Fruit fly (Drosophila melanogaster): ENCODE data around the gene CCT2.

The CCT2 gene

DNA sequence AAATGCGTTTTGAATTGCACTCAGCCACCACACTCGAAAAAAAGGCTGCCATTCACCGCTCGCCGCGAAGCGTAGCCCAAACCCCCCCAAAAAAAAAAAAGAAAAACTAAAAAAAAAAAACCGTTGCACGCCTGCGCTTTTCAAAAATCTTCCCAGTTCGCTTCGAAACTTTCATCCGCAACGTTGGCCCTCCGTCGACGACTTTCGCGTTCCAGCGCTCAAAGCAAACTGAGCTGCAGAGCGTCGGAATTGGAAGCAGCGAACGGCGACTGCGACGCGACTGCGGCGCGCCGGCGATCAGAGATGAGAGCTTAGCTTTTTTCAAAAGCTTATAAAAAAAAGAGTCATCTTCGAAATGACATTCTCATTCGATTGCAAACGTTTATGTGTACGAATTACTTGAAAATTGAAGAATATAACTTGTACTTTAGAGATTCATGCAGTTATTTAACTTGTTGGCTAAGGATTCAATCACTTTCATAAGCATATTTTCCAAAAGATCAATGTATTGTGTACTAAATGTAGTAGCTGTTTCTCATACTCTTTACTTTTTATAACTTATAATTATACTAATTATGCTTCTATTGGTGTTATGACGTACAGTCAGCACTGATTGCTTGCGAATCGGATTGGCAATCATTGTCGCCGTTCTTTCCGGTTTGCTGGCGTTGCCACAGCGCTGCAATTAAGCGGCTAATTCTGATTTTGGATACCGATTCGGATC lies 21.4 kb upstream of the CCT2 start, which contains the start of gene CG15365 (continued):
- TF ChIP-seq Eip78C (GFP tag), result peak; percentile 79
- TF ChIP-seq Hr38 (GFP tag; optimal IDR thresholded peaks at IDR 0.05), result no peak
- TF ChIP-seq net (GFP tag; optimal IDR thresholded peaks at IDR 0.05), result no peak
- peak; percentile 30 for TF ChIP-seq lz (GFP tag; optimal IDR thresholded peaks at IDR 0.05)
- TF ChIP-seq CG11294 (GFP tag; IDR thresholded peaks at IDR 0.05), result no peak
- peak; percentile 1 for TF ChIP-seq Sox15 (GFP tag; optimal IDR thresholded peaks at IDR 0.05)
- no peak for TF ChIP-seq vri (GFP tag; optimal IDR thresholded peaks at IDR 0.05)
- no peak for TF ChIP-seq CG10669 (GFP tag; optimal IDR thresholded peaks at IDR 0.05)
- no peak for TF ChIP-seq Ets96B (tag; optimal IDR thresholded peaks at IDR 0.05)
- TF ChIP-seq CG3919 (GFP tag; optimal IDR thresholded peaks at IDR 0.05), result peak; percentile 7
- peak; percentile 9 for TF ChIP-seq dsx (GFP tag; optimal IDR thresholded peaks at IDR 0.05; ENCODE audit: poor library complexity, severe bottlenecking)
- TF ChIP-seq CG9139 (GFP tag; optimal IDR thresholded peaks at IDR 0.05), result no peak

- TF ChIP-seq fkh (GFP tag; optimal IDR thresholded peaks at IDR 0.05) (no peak), eg (GFP tag; IDR thresholded peaks at IDR 0.05) (peak; percentile 85), CG9139 (GFP tag; optimal IDR thresholded peaks at IDR 0.05) (peak; percentile 61), CG11762 (GFP tag; optimal IDR thresholded peaks at IDR 0.05; ENCODE audit: insufficient read depth) (peak; percentile 6), Ets21C (GFP tag; optimal IDR thresholded peaks at IDR 0.05) (no peak), topi (GFP tag; optimal IDR thresholded peaks at IDR 0.05) (peak; percentile 19), CG10669 (GFP tag; optimal IDR thresholded peaks at IDR 0.05) (peak; percentile 68), svp (GFP tag) (peak; percentile 68), Hr39 (GFP tag; optimal IDR thresholded peaks at IDR 0.05) (no peak), cyc (GFP tag; optimal IDR thresholded peaks at IDR 0.05) (no peak), CG16779 (tag; optimal IDR thresholded peaks at IDR 0.05) (peak; percentile 41), Eip75B (GFP tag; optimal IDR thresholded peaks at IDR 0.05) (peak; percentile 56), CG6163 (GFP tag; IDR thresholded peaks at IDR 0.05) (peak; percentile 91), spab (GFP tag; optimal IDR thresholded peaks at IDR 0.05) (peak; percentile 63), CG10631 (GFP tag; optimal IDR thresholded peaks at IDR 0.05) (peak; percentile 52), Ets96B (tag; optimal IDR thresholded peaks at IDR 0.05) (peak; percentile 78), CG11294 (GFP tag; IDR thresholded peaks at IDR 0.05) (peak; percentile 50; the same call in 1 of the 2 replicates), lz (GFP tag; optimal IDR thresholded peaks at IDR 0.05) (peak; percentile 5), CG32006 (GFP tag; optimal IDR thresholded peaks at IDR 0.05) (peak; percentile 74), CG3919 (GFP tag; optimal IDR thresholded peaks at IDR 0.05) (peak; percentile 51), CG6808 (GFP tag; optimal IDR thresholded peaks at IDR 0.05) (peak; percentile 65), esn (GFP tag; optimal IDR thresholded peaks at IDR 0.05) (peak; percentile 26), ss (GFP tag; optimal IDR thresholded peaks at IDR 0.05) (peak; percentile 83 to 84), CG7368 (GFP tag; optimal IDR thresholded peaks at IDR 0.05) (peak; percentile 49), pdm3 (GFP tag; optimal IDR thresholded peaks at IDR 0.05) (peak; percentile 55), Sox15 (GFP tag; optimal IDR thresholded peaks at IDR 0.05) (no peak), CG3032 (tag; optimal IDR thresholded peaks at IDR 0.05) (peak; percentile 71), CG1621 (tag; optimal IDR thresholded peaks at IDR 0.05) (peak; percentile 82), OdsH (GFP tag; optimal IDR thresholded peaks at IDR 0.05) (peak; percentile 62), Eip78C (GFP tag) (peak; percentile 94), CG31627 (GFP tag; optimal IDR thresholded peaks at IDR 0.05) (peak; percentile 33), achi (GFP tag; optimal IDR thresholded peaks at IDR 0.05) (peak; percentile 64), Smox (GFP tag; optimal IDR thresholded peaks at IDR 0.05) (no peak), fd59A (GFP tag; optimal IDR thresholded peaks at IDR 0.05) (peak; percentile 68), CG15336 (GFP tag; IDR thresholded peaks at IDR 0.05) (peak; percentile 69), dac (GFP tag; optimal IDR thresholded peaks at IDR 0.05) (peak; percentile 32), dsx (GFP tag; optimal IDR thresholded peaks at IDR 0.05; ENCODE audit: poor library complexity, severe bottlenecking) (peak; percentile 79), Gug (GFP tag; IDR thresholded peaks at IDR 0.05) (peak; percentile 55), CG34406 (GFP tag; optimal IDR thresholded peaks at IDR 0.05) (peak; percentile 4), acj6 (GFP tag; optimal IDR thresholded peaks at IDR 0.05) (peak; percentile 34), Blimp-1 (GFP tag; optimal IDR thresholded peaks at IDR 0.05) (no peak), salr (GFP tag; optimal IDR thresholded peaks at IDR 0.05) (peak in 1 of 2 experiments; percentile 77), Hr4 (GFP tag; optimal IDR thresholded peaks at IDR 0.05) (peak; percentile 33), vri (GFP tag; optimal IDR thresholded peaks at IDR 0.05) (no peak), Met (GFP tag; optimal IDR thresholded peaks at IDR 0.05) (no peak)
Observed at dm6 chrX:9068822-9069221, 20.5 kb upstream of the CCT2 start.
